Fruit fly (Drosophila melanogaster) whole organism, wandering third instar larva: Measurements from ENCODE around the gene cv-c.

Experiments used
- Abd-B ChIP-seq: fragments of >200 bp; optimal IDR thresholded peaks from 2 replicates; lab custom pipeline; 2017; ENCODE audit warnings: missing biosample characterization, missing genetic modification characterization
- CG32264 ChIP-seq: fragments of 200-800 bp; sonication (Bioruptor generic); optimal IDR thresholded peaks from 2 replicates; lab custom pipeline; 2016; ENCODE audit warnings: missing biosample characterization, missing genetic modification characterization
- CG9705 ChIP-seq: fragments of 200-800 bp; sonication (Bioruptor generic); optimal IDR thresholded peaks from 2 replicates; lab custom pipeline; 2018; ENCODE audit warnings: missing biosample characterization, mild to moderate bottlenecking, missing genetic modification characterization
- CrebA ChIP-seq: fragments of 200-800 bp; sonication (Bioruptor generic); optimal IDR thresholded peaks from 2 replicates; lab custom pipeline; 2016; ENCODE audit warnings: missing biosample characterization, mild to moderate bottlenecking, missing genetic modification characterization, borderline replicate concordance
- Dfd ChIP-seq: fragments of >200 bp; optimal IDR thresholded peaks from 2 replicates; lab custom pipeline; 2017; ENCODE audit warnings: missing biosample characterization, missing genetic modification characterization
- Dif ChIP-seq: fragments of 200-275, 200-300 bp; sonication (Bioruptor generic); optimal IDR thresholded peaks from 2 replicates; lab custom pipeline; 2018; ENCODE audit warnings: missing biosample characterization, missing genetic modification characterization; ENCODE audit not compliant: partially characterized antibody
- GATAd ChIP-seq: sonication (Bioruptor generic); optimal IDR thresholded peaks from 2 replicates; lab custom pipeline; 2016; ENCODE audit warnings: missing biosample characterization, missing genetic modification characterization
- HLH106 ChIP-seq: fragments of 200-800 bp; optimal IDR thresholded peaks from 3 replicates; lab custom pipeline; 2019; ENCODE audit warnings: missing biosample characterization, mild to moderate bottlenecking, missing genetic modification characterization, moderate library complexity
- Hnf4 ChIP-seq: fragments of 200-800 bp; sonication (Bioruptor generic); optimal IDR thresholded peaks from 2 replicates; lab custom pipeline; 2016; ENCODE audit warnings: missing biosample characterization, mild to moderate bottlenecking, missing genetic modification characterization
- Hr78 ChIP-seq: fragments of >200 bp; optimal IDR thresholded peaks from 2 replicates; lab custom pipeline; 2017; ENCODE audit warnings: missing biosample characterization, missing genetic modification characterization
- Hr83 ChIP-seq: fragments of 200-300 bp; sonication (Bioruptor generic); optimal IDR thresholded peaks from 2 replicates; lab custom pipeline; 2016; ENCODE audit warnings: missing biosample characterization, mild to moderate bottlenecking, missing genetic modification characterization, moderate library complexity; ENCODE audit not compliant: poor library complexity, severe bottlenecking
- Jra ChIP-seq: sonication (Bioruptor generic); optimal IDR thresholded peaks from 2 replicates; lab custom pipeline; 2016; ENCODE audit warnings: missing biosample characterization, missing genetic modification characterization
- Mio ChIP-seq: sonication (Bioruptor generic); optimal IDR thresholded peaks from 2 replicates; lab custom pipeline; 2016; ENCODE audit warnings: missing biosample characterization, missing genetic modification characterization
- Myc ChIP-seq: fragments of >200 bp; optimal IDR thresholded peaks from 2 replicates; lab custom pipeline; 2017
- N ChIP-seq: fragments of >200 bp; optimal IDR thresholded peaks from 2 replicates; lab custom pipeline; 2018; ENCODE audit warnings: missing biosample characterization, missing external identifiers, missing genetic modification characterization
- OdsH ChIP-seq: fragments of 200-800 bp; sonication (Bioruptor generic); optimal IDR thresholded peaks from 2 replicates; lab custom pipeline; 2016; ENCODE audit warnings: missing biosample characterization, mild to moderate bottlenecking, missing genetic modification characterization
- Rel ChIP-seq, 2 experiments: fragments of 200-800 bp; sonication (Bioruptor generic) in 1 of 2; optimal IDR thresholded peaks; 2 replicates in 1 of 2; 3 replicates in 1 of 2; lab custom pipeline; 2016 to 2019; ENCODE audit warnings: mild to moderate bottlenecking in 2 of 2, missing biosample characterization in 2 of 2, missing genetic modification characterization in 2 of 2, moderate library complexity in 1 of 2
- Sp1 ChIP-seq: fragments of 200-800 bp; sonication (Bioruptor generic); optimal IDR thresholded peaks from 3 replicates; lab custom pipeline; 2019; ENCODE audit warnings: missing biosample characterization, mild to moderate bottlenecking, missing genetic modification characterization, moderate library complexity
- Vsx2 ChIP-seq: fragments of 200-300, 225-300 bp; sonication (Bioruptor generic); optimal IDR thresholded peaks from 2 replicates; lab custom pipeline; 2018; ENCODE audit warnings: missing biosample characterization, missing genetic modification characterization; ENCODE audit not compliant: partially characterized antibody
- br ChIP-seq: fragments of 200-800 bp; sonication (Bioruptor generic); optimal IDR thresholded peaks from 2 replicates; lab custom pipeline; 2016; ENCODE audit warnings: missing biosample characterization, missing genetic modification characterization
- brk ChIP-seq: fragments of 200-800 bp; sonication (Bioruptor generic); optimal IDR thresholded peaks from 2 replicates; lab custom pipeline; 2016; ENCODE audit warnings: missing biosample characterization, mild to moderate bottlenecking, missing genetic modification characterization
- dl ChIP-seq, 2 experiments: fragments of 175-275, 200-275 bp in 1 of 2; fragments of 200-275 bp in 1 of 2; sonication (Bioruptor generic); optimal IDR thresholded peaks; lab custom pipeline; 2018; ENCODE audit warnings: mild to moderate bottlenecking in 2 of 2, missing biosample characterization in 2 of 2, missing genetic modification characterization in 2 of 2, moderate library complexity in 2 of 2; ENCODE audit not compliant: partially characterized antibody in 2 of 2, insufficient read depth in 1 of 2
- dmrt93B ChIP-seq: fragments of 200-800 bp; sonication (Bioruptor generic); optimal IDR thresholded peaks from 2 replicates; lab custom pipeline; 2018; ENCODE audit warnings: missing biosample characterization, mild to moderate bottlenecking, missing genetic modification characterization
- dsf ChIP-seq: sonication (Bioruptor generic); optimal IDR thresholded peaks from 2 replicates; lab custom pipeline; 2016; ENCODE audit warnings: missing biosample characterization, missing genetic modification characterization, borderline replicate concordance
- ey ChIP-seq: fragments of 200-800 bp; sonication (Bioruptor generic); optimal IDR thresholded peaks from 2 replicates; lab custom pipeline; 2016; ENCODE audit warnings: missing biosample characterization, missing genetic modification characterization
- foxo ChIP-seq, 2 experiments: fragments of 200-800 bp; sonication (Bioruptor generic); optimal IDR thresholded peaks; 2 replicates in 1 of 2; 3 replicates in 1 of 2; lab custom pipeline; 2016 to 2017; ENCODE audit warnings: missing biosample characterization in 2 of 2, missing genetic modification characterization in 2 of 2
- fru ChIP-seq: fragments of 200-800 bp; sonication (Bioruptor generic); optimal IDR thresholded peaks from 3 replicates; lab custom pipeline; 2016; ENCODE audit warnings: missing biosample characterization, mild to moderate bottlenecking, missing genetic modification characterization
- h ChIP-seq: fragments of 200-800 bp; sonication (Bioruptor generic); optimal IDR thresholded peaks from 3 replicates; lab custom pipeline; 2016; ENCODE audit warnings: missing biosample characterization, mild to moderate bottlenecking, missing genetic modification characterization
- jim ChIP-seq: fragments of 175-275, 200-325 bp; sonication (Bioruptor generic); optimal IDR thresholded peaks from 2 replicates; lab custom pipeline; 2016; ENCODE audit warnings: missing biosample characterization, mild to moderate bottlenecking, missing genetic modification characterization
- lola ChIP-seq: fragments of >200 bp; optimal IDR thresholded peaks from 2 replicates; lab custom pipeline; 2017; ENCODE audit warnings: missing biosample characterization, missing genetic modification characterization
- pan ChIP-seq: fragments of >200 bp; optimal IDR thresholded peaks from 2 replicates; lab custom pipeline; 2017
- psq ChIP-seq: fragments of 200-800 bp; sonication (Bioruptor generic); optimal IDR thresholded peaks from 3 replicates; lab custom pipeline; 2017; ENCODE audit warnings: missing biosample characterization, mild to moderate bottlenecking, missing genetic modification characterization, moderate library complexity
- rgr ChIP-seq: fragments of 200-800 bp; sonication (Bioruptor generic); optimal IDR thresholded peaks from 3 replicates; lab custom pipeline; 2016; ENCODE audit warnings: missing biosample characterization, mild to moderate bottlenecking, missing genetic modification characterization
- sage ChIP-seq: fragments of 200-800 bp; sonication (Bioruptor generic); optimal IDR thresholded peaks from 2 replicates; lab custom pipeline; 2016; ENCODE audit warnings: missing biosample characterization, mild to moderate bottlenecking, missing genetic modification characterization
- sv ChIP-seq: fragments of 200-800 bp; sonication (Bioruptor generic); optimal IDR thresholded peaks from 3 replicates; lab custom pipeline; 2016; ENCODE audit warnings: missing biosample characterization, missing genetic modification characterization
- tai ChIP-seq: sonication (Bioruptor generic); optimal IDR thresholded peaks from 2 replicates; lab custom pipeline; 2016; ENCODE audit warnings: missing biosample characterization, missing genetic modification characterization
- usp ChIP-seq: fragments of >200 bp; optimal IDR thresholded peaks from 2 replicates; lab custom pipeline; 2017; ENCODE audit warnings: missing biosample characterization, missing genetic modification characterization
- woc ChIP-seq: sonication (Bioruptor generic); optimal IDR thresholded peaks from 2 replicates; lab custom pipeline; 2016; ENCODE audit warnings: missing biosample characterization, mild to moderate bottlenecking, missing genetic modification characterization

cv-c gene

DNA sequence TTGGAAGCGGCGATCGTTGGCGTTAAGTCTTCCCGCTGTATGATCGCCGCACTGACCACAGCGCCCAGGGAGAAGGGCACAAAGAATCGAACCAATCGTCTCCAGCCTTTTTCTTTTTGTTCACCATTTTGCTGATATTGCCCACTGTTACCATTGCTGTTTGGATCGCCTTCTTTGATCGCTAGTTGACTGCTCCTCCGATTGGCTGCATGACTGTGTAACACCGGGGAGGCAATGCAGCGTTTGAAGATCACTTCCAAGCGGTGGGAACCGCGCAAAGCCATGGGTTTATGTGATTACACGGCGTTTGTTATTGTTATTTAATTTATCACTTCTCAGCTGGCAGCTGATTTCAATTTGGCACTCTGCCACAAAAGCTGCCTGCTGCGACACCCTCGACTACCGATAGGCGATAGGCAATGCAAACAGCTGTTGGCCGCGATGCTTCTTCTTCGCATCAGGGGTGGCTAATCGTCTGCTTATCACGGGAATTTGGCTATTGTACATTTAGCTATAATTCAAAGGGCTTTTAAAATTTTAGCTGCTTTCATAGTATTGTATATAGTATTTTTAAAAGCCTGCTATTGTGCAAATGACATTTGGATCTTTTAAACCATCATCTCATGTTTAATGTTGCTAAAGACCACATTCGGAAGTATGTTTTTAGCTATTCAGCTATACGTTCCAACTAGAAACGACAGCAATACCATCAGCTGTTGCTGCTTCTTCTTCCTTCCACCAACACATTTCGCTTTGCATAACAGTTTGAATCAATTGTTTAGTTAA is 29.8 kb upstream of the cv-c start, which contains the start of the genes HtrA2 and mRpL11:
Gene HtrA2, minus strand, starts transcription at position 590 of the 786 bp plus-strand sequence.
Gene mRpL11, plus strand, starts transcription at position 716 of the 786 bp plus-strand sequence.
- TF ChIP-seq N (GFP tag; lab: Kevin White, UChicago) (no peak), sage (GFP tag; lab: Kevin White, UChicago) (no peak), brk (GFP tag; lab: Kevin White, UChicago) (no peak), usp (no peak), rgr (no peak), sv (GFP tag; lab: Kevin White, UChicago) (peak; percentile 41), ey (GFP tag; lab: Kevin White, UChicago) (peak; percentile 58), psq (GFP tag; lab: Kevin White, UChicago) (peak; percentile 21), Mio (no peak), Dif (peak; percentile 83), Hr78 (GFP tag; lab: Kevin White, UChicago) (no peak), CG9705 (GFP tag; lab: Kevin White, UChicago) (peak; percentile 37), Hnf4 (GFP tag; lab: Kevin White, UChicago) (peak; percentile 55), jim (GFP tag; lab: Kevin White, UChicago) (no peak), GATAd (no peak), br (peak; percentile 65), Dfd (GFP tag; lab: Kevin White, UChicago) (no peak), lola (GFP tag; lab: Kevin White, UChicago) (no peak), Hr83 (GFP tag; lab: Kevin White, UChicago) (peak; percentile 41), dl (GFP tag; optimal IDR thresholded peaks at IDR 0.05; lab: Kevin White, UChicago; ENCODE audit: insufficient read depth in 1 of 2, partially characterized antibody in 2 of 2) (peak in 1 of 2 experiments; percentile 16), dsf (GFP tag; lab: Kevin White, UChicago) (no peak), fru (GFP tag; lab: Kevin White, UChicago) (peak; percentile 32), woc (peak; percentile 95), Jra (GFP tag; lab: Kevin White, UChicago) (no peak), pan (lab: Kevin White, UChicago) (no peak), dmrt93B (GFP tag; lab: Kevin White, UChicago) (no peak), CrebA (GFP tag; lab: Kevin White, UChicago) (no peak), OdsH (GFP tag; lab: Kevin White, UChicago) (no peak), Rel (GFP tag; optimal IDR thresholded peaks at IDR 0.05; lab: Kevin White, UChicago) (no peak), Rel (tag; optimal IDR thresholded peaks at IDR 0.05; lab: Kevin White, UChicago) (no peak), Vsx2 (GFP tag; lab: Kevin White, UChicago) (peak; percentile 54), CG32264 (GFP tag; lab: Kevin White, UChicago) (no peak), tai (GFP tag; lab: Kevin White, UChicago) (no peak), foxo (GFP tag; optimal IDR thresholded peaks at IDR 0.05; lab: Kevin White, UChicago) (peak in 1 of 2 experiments; percentile 41), Sp1 (no peak), HLH106 (tag; lab: Kevin White, UChicago) (no peak), Abd-B (GFP tag; lab: Kevin White, UChicago) (no peak), h (GFP tag; lab: Kevin White, UChicago) (peak; percentile 63), Myc (lab: Kevin White, UChicago) (peak; percentile 100)

DNA sequence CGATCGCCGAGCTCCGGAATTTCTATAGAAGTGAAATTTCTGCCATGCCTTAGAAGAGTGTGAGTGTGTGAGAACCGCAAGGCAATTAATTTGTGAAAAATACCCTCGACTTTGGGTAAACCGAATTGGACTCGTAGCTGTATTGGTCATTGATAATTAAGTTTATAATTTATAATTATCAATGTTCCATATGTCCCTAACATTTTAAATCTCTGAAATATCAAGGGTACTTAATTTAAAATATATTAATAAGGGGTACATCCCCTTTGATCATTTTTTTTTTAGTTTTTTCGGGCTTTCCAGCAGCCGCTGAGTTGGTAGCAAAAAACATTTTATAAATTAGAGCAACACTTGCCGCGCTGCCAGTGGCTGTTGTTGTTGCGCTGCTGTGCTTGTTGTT is 23.6 kb upstream of the cv-c start:
- TF ChIP-seq br (no peak), sage (GFP tag; lab: Kevin White, UChicago) (no peak), Hnf4 (GFP tag; lab: Kevin White, UChicago) (no peak), Hr78 (GFP tag; lab: Kevin White, UChicago) (no peak), sv (GFP tag; lab: Kevin White, UChicago) (no peak), h (GFP tag; lab: Kevin White, UChicago) (no peak), OdsH (GFP tag; lab: Kevin White, UChicago) (no peak), jim (GFP tag; lab: Kevin White, UChicago) (no peak), Hr83 (GFP tag; lab: Kevin White, UChicago) (no peak), Vsx2 (GFP tag; lab: Kevin White, UChicago) (no peak), CG32264 (GFP tag; lab: Kevin White, UChicago) (no peak), Sp1 (no peak), dsf (GFP tag; lab: Kevin White, UChicago) (no peak), HLH106 (tag; lab: Kevin White, UChicago) (no peak)
